Worm (Caenorhabditis elegans): ENCODE data around the gene rpl-37.

The rpl-37 gene

ce11 chrIII:3560235-3560634 lies 31.8 kb downstream of the rpl-37 start:
- TF ChIP-seq C04F5.9 (tag; optimal IDR thresholded peaks at IDR 0.05), result no peak
- no peak for TF ChIP-seq hlh-4 (tag; optimal IDR thresholded peaks at IDR 0.05)
- TF ChIP-seq fkh-4 (tag; optimal IDR thresholded peaks at IDR 0.05; ENCODE audit: borderline replicate concordance), result no peak
- no peak for TF ChIP-seq alr-1 (tag; optimal IDR thresholded peaks at IDR 0.05; ENCODE audit: borderline replicate concordance)
- no peak for TF ChIP-seq zag-1 (tag; optimal IDR thresholded peaks at IDR 0.05)
- no peak for TF ChIP-seq ceh-88 (GFP tag; IDR thresholded peaks at IDR 0.05)
- TF ChIP-seq aha-1 (tag; optimal IDR thresholded peaks at IDR 0.05), result no peak
- no peak for TF ChIP-seq ceh-90 (tag; optimal IDR thresholded peaks at IDR 0.05)
- TF ChIP-seq nhr-47 (tag; optimal IDR thresholded peaks at IDR 0.05), result peak; percentile 21
- no peak for TF ChIP-seq efl-3 (GFP tag; optimal IDR thresholded peaks at IDR 0.05)
- no peak for TF ChIP-seq ceh-82 (tag; optimal IDR thresholded peaks at IDR 0.05)
- no peak for TF ChIP-seq nhr-20 (tag; optimal IDR thresholded peaks at IDR 0.05)
- no peak for TF ChIP-seq nhr-12 (tag; optimal IDR thresholded peaks at IDR 0.05)
- TF ChIP-seq nhr-77 (tag; optimal IDR thresholded peaks at IDR 0.05), result no peak
- TF ChIP-seq aly-2 (tag; optimal IDR thresholded peaks at IDR 0.05), result no peak
- TF ChIP-seq lin-13 (GFP tag; optimal IDR thresholded peaks at IDR 0.05), result no peak
- no peak for TF ChIP-seq C16A3.4 (tag; optimal IDR thresholded peaks at IDR 0.05)
- peak; percentile 19 for TF ChIP-seq fkh-8 (tag; optimal IDR thresholded peaks at IDR 0.05)
- no peak for TF ChIP-seq nhr-84 (tag; optimal IDR thresholded peaks at IDR 0.05)
- no peak for TF ChIP-seq ets-5 (GFP tag; IDR thresholded peaks at IDR 0.05)
- no peak for TF ChIP-seq unc-30 (tag; optimal IDR thresholded peaks at IDR 0.05)
- TF ChIP-seq skn-1 (tag; optimal IDR thresholded peaks at IDR 0.05), result no peak
- peak in 1 of 2 experiments; percentile 20 for TF ChIP-seq efl-1 (optimal IDR thresholded peaks at IDR 0.05)
- no peak for TF ChIP-seq efl-1 (GFP tag; optimal IDR thresholded peaks at IDR 0.05 in 1 of 2)
- TF ChIP-seq lin-35 (GFP tag; optimal IDR thresholded peaks at IDR 0.05), result no peak
- no peak for TF ChIP-seq dpl-1 (GFP tag; optimal IDR thresholded peaks at IDR 0.05)
- TF ChIP-seq ceh-63 (GFP tag; optimal IDR thresholded peaks at IDR 0.05), result peak; percentile 64
- no peak for TF ChIP-seq nhr-11 (tag; optimal IDR thresholded peaks at IDR 0.05)
- TF ChIP-seq tbx-2 (tag; optimal IDR thresholded peaks at IDR 0.05), result peak; percentile 36
- peak in 1 of 2 experiments; percentile 42 for TF ChIP-seq lsy-2 (tag; optimal IDR thresholded peaks at IDR 0.05)
- TF ChIP-seq nhr-237 (tag; optimal IDR thresholded peaks at IDR 0.05), result no peak
- peak; percentile 83 for TF ChIP-seq lin-14 (GFP tag; optimal IDR thresholded peaks at IDR 0.05)
- TF ChIP-seq zip-4 (GFP tag; optimal IDR thresholded peaks at IDR 0.05), result no peak
- TF ChIP-seq Y116A8C.19 (tag; optimal IDR thresholded peaks at IDR 0.05; ENCODE audit: borderline replicate concordance), result no peak
- no peak for TF ChIP-seq tlp-1 (tag; optimal IDR thresholded peaks at IDR 0.05)
- TF ChIP-seq dsc-1 (tag; optimal IDR thresholded peaks at IDR 0.05), result no peak
- no peak for TF ChIP-seq mdl-1 (tag; optimal IDR thresholded peaks at IDR 0.05)
- no peak for TF ChIP-seq nhr-28 (tag; optimal IDR thresholded peaks at IDR 0.05)
- TF ChIP-seq xbp-1 (tag; optimal IDR thresholded peaks at IDR 0.05), result no peak
- TF ChIP-seq F16B12.6 (tag; optimal IDR thresholded peaks at IDR 0.05), result no peak
- TF ChIP-seq grh-1 (GFP tag; IDR thresholded peaks at IDR 0.05), result no peak
- no peak for TF ChIP-seq nhr-85 (tag)
- no peak for TF ChIP-seq blmp-1 (tag; optimal IDR thresholded peaks at IDR 0.05)
- peak; percentile 22 for TF ChIP-seq ceh-8 (GFP tag; optimal IDR thresholded peaks at IDR 0.05)
- no peak for TF ChIP-seq egl-27 (tag; optimal IDR thresholded peaks at IDR 0.05)
- no peak for TF ChIP-seq ces-1 (GFP tag; optimal IDR thresholded peaks at IDR 0.05)
- TF ChIP-seq unc-86 (tag; optimal IDR thresholded peaks at IDR 0.05), result peak; percentile 61
- TF ChIP-seq nhr-71 (tag; optimal IDR thresholded peaks at IDR 0.05), result peak; percentile 69
- TF ChIP-seq irx-1 (tag; optimal IDR thresholded peaks at IDR 0.05), result no peak
- TF ChIP-seq sox-4 (tag; optimal IDR thresholded peaks at IDR 0.05), result no peak
- no peak for TF ChIP-seq elt-3 (tag; optimal IDR thresholded peaks at IDR 0.05)
- TF ChIP-seq rnt-1 (tag; optimal IDR thresholded peaks at IDR 0.05), result no peak
